Worm (Caenorhabditis elegans) whole organism, late embryonic: Measurements from ENCODE around the gene C05G5.1.

ENCODE experiments used
- C08G9.2 ChIP-seq: sonication (generic microtip); optimal IDR thresholded peaks from 2 replicates; lab custom pipeline; 2016; ENCODE audit warnings: mild to moderate bottlenecking, missing genetic modification characterization, moderate library complexity, missing compliant biosample characterization
- ceh-9 ChIP-seq: sonication (generic microtip); optimal IDR thresholded peaks from 2 replicates; lab custom pipeline; 2016; ENCODE audit warnings: mild to moderate bottlenecking, missing genetic modification characterization, inconsistent platforms, missing compliant biosample characterization
- dmd-4 ChIP-seq: sonication (generic microtip); optimal IDR thresholded peaks from 2 replicates; lab custom pipeline; 2016; ENCODE audit warnings: borderline replicate concordance, missing genetic modification characterization, missing compliant biosample characterization
- pha-4 ChIP-seq: fragments of 150-350 bp; optimal IDR thresholded peaks from 2 replicates; lab custom pipeline; 2018; ENCODE audit warnings: missing biosample characterization, missing genetic modification reagents, missing genetic modification characterization
- pqm-1 ChIP-seq: sonication (generic microtip); optimal IDR thresholded peaks from 2 replicates; lab custom pipeline; 2016; ENCODE audit warnings: missing genetic modification characterization, missing compliant biosample characterization
- tbx-2 ChIP-seq: sonication (generic microtip); optimal IDR thresholded peaks from 2 replicates; lab custom pipeline; 2016; ENCODE audit warnings: missing genetic modification characterization, missing compliant biosample characterization

DNA sequence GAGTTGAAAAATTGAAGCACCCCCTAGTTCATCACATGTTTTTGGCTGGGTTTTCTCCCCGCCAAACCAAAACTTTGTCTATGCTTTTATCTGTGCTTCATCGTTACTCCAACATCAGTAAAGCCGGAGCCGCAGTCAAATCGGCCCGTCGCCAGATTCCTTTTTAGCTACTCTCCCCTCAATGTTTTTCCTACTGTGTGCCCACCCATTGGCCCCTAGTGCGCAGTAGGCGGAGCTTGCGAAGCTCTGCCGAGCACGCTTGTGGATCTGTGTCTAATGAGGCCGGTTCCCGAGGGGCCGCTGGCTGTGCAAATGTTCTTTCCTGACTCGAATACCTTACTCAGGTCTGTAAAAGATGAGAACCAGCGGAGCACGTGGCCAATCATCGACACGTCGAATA is 36.4 kb upstream of the C05G5.1 start:
- no peak for TF ChIP-seq tbx-2
- no peak for TF ChIP-seq pha-4 (tag; lab: Kevin White, UChicago)
- no peak for TF ChIP-seq ceh-9 (tag; lab: Kevin White, UChicago)
- TF ChIP-seq C08G9.2 (tag; lab: Kevin White, UChicago), result no peak
- TF ChIP-seq pqm-1 (tag; lab: Kevin White, UChicago), result no peak
- TF ChIP-seq dmd-4 (tag; lab: Kevin White, UChicago), result no peak
